Fruit fly (Drosophila melanogaster) whole organism, wandering third instar larva: Measurements from ENCODE around the gene Vdup1.
A peak's percentile ranks its signal among the peaks of the same experiment; 100 is the strongest.

Experiments
- Abd-B ChIP-seq: fragments of >200 bp; optimal IDR thresholded peaks from 2 replicates; lab custom pipeline; 2017; ENCODE audit warnings: missing biosample characterization, missing genetic modification characterization
- OdsH ChIP-seq: fragments of 200-800 bp; sonication (Bioruptor generic); optimal IDR thresholded peaks from 2 replicates; lab custom pipeline; 2016; ENCODE audit warnings: missing biosample characterization, mild to moderate bottlenecking, missing genetic modification characterization
- Sp1 ChIP-seq: fragments of 200-800 bp; sonication (Bioruptor generic); optimal IDR thresholded peaks from 3 replicates; lab custom pipeline; 2019; ENCODE audit warnings: missing biosample characterization, mild to moderate bottlenecking, missing genetic modification characterization, moderate library complexity

- TF ChIP-seq Sp1 (GFP tag; lab: Kevin White, UChicago) (peak; percentile 16), Abd-B (GFP tag; lab: Kevin White, UChicago) (no peak), OdsH (no peak)
These were observed 50.3 kb downstream of the Vdup1 start for dm6 chr3L:128295-129117.
